Worm (Caenorhabditis elegans): ENCODE results near the gene Y116A8A.6.

ce11 chrIV:16868900-16869299, 40.3 kb upstream of the Y116A8A.6 start, which contains the start of gene T06A10.106:
- no peak for TF ChIP-seq elt-3 (tag; optimal IDR thresholded peaks at IDR 0.05)
- no peak for TF ChIP-seq nfya-1 (tag; optimal IDR thresholded peaks at IDR 0.05; ENCODE audit: insufficient read depth)
